3 fruit fly cellular contexts compared by ENCODE assay signal in the genomic region with DNA sequence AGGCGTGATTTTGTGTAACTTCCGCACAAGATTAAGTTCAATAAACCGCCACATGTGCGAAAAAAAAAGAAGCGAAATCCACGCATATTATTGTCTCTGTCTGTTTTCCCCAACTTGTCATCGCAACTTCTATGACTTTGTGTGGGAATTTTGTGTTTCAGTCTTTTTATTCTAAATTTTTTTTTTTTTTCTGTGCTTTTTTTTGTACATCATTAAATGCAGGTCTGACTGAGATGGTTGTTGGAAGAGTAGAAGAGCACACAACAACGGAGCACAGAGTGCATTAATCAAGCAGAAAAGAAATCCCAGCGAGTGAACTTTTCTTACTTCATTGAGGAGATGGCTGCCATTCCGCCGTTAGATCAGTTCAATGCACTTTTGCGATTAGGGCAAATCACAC.
TF ChIP-seq lines count a peak whose summit lies in the region.

No protein-coding gene starts in this region.

- TF ChIP-seq CTCF in whole organism, embryonic (GFP tag; optimal IDR thresholded peaks at IDR 0.05; lab: Kevin White, UChicago) = no peak

TF ChIP-seq in whole organism, embryonic, 481 proteins besides CTCF, POLR2A, EP300 and RAD21:
- TF ChIP-seq CG12299 (tag; optimal IDR thresholded peaks at IDR 0.05; lab: Kevin White, UChicago) (no peak), sens (GFP tag; lab: Kevin White, UChicago) (peak; percentile 55), Drgx (GFP tag; IDR thresholded peaks at IDR 0.05; lab: Robert Waterston, UW) (0 out of 2 replicates have a peak, but pooled peaks have one; percentile 13)

TF ChIP-seq in whole organism, prepupa, 60 proteins besides CTCF, POLR2A, EP300 and RAD21:
- TF ChIP-seq CG6163 (GFP tag; IDR thresholded peaks at IDR 0.05; lab: Robert Waterston, UW) (0 out of 3 replicates have a peak, but pooled peaks have one; percentile 20), CG10669 (GFP tag; optimal IDR thresholded peaks at IDR 0.05; lab: Kevin White, UChicago) (no peak), Lpt (GFP tag; optimal IDR thresholded peaks at IDR 0.05; lab: Kevin White, UChicago) (peak; percentile 13), CG6276 (GFP tag; optimal IDR thresholded peaks at IDR 0.05; lab: Kevin White, UChicago) (peak; percentile 33), topi (GFP tag; optimal IDR thresholded peaks at IDR 0.05; lab: Kevin White, UChicago) (no peak), CG32006 (GFP tag; optimal IDR thresholded peaks at IDR 0.05; lab: Kevin White, UChicago) (peak; percentile 5), CG15336 (GFP tag; IDR thresholded peaks at IDR 0.05; lab: Robert Waterston, UW) (no peak), salr (GFP tag; optimal IDR thresholded peaks at IDR 0.05; lab: Kevin White, UChicago) (no peak), fkh (GFP tag; optimal IDR thresholded peaks at IDR 0.05; lab: Kevin White, UChicago) (no peak), CG8119 (GFP tag; IDR thresholded peaks at IDR 0.05; lab: Robert Waterston, UW) (peak; percentile 53; the same call in 1 of the 3 replicates), CG4318 (GFP tag; optimal IDR thresholded peaks at IDR 0.05; lab: Kevin White, UChicago) (no peak), ss (GFP tag; optimal IDR thresholded peaks at IDR 0.05; lab: Kevin White, UChicago) (no peak), eg (GFP tag; IDR thresholded peaks at IDR 0.05; lab: Robert Waterston, UW) (peak; percentile 45; the same call in 1 of the 3 replicates)

TF ChIP-seq in whole organism, pupa, 21 proteins besides CTCF, POLR2A, EP300 and RAD21:
- TF ChIP-seq CG8301 (tag; optimal IDR thresholded peaks at IDR 0.05; lab: Kevin White, UChicago) (no peak), CG13204 (GFP tag; optimal IDR thresholded peaks at IDR 0.05; lab: Kevin White, UChicago) (no peak), CG15710 (tag; optimal IDR thresholded peaks at IDR 0.05; lab: Kevin White, UChicago) (no peak), Snoo (tag; optimal IDR thresholded peaks at IDR 0.05; lab: Kevin White, UChicago) (no peak), Ets98B (GFP tag; IDR thresholded peaks at IDR 0.05; lab: Robert Waterston, UW) (peak; percentile 19; the same call in 1 of the 2 replicates), rn (GFP tag; IDR thresholded peaks at IDR 0.05; lab: Robert Waterston, UW) (no peak), CG17806 (tag; optimal IDR thresholded peaks at IDR 0.05; lab: Kevin White, UChicago) (no peak), CG4496 (GFP tag; IDR thresholded peaks at IDR 0.05; lab: Robert Waterston, UW) (peak; percentile 58; the same call in 1 of the 3 replicates), CG32121 (GFP tag; IDR thresholded peaks at IDR 0.05; lab: Robert Waterston, UW) (peak; percentile 26; the same call in 1 of the 2 replicates), CG10348 (GFP tag; IDR thresholded peaks at IDR 0.05; lab: Robert Waterston, UW) (no peak), CG9948 (tag; optimal IDR thresholded peaks at IDR 0.05; lab: Kevin White, UChicago) (no peak), CG14655 (GFP tag; optimal IDR thresholded peaks at IDR 0.05; lab: Kevin White, UChicago) (peak; percentile 35), EcR (GFP tag; optimal IDR thresholded peaks at IDR 0.05; lab: Kevin White, UChicago) (peak; percentile 10), fd96Ca (GFP tag; IDR thresholded peaks at IDR 0.05; lab: Robert Waterston, UW) (no peak), CG12605 (GFP tag; IDR thresholded peaks at IDR 0.05; lab: Robert Waterston, UW) (no peak), CG8159 (tag; optimal IDR thresholded peaks at IDR 0.05; lab: Kevin White, UChicago) (no peak), Pif1A (GFP tag; optimal IDR thresholded peaks at IDR 0.05; lab: Kevin White, UChicago) (no peak), D1 (tag; optimal IDR thresholded peaks at IDR 0.05; lab: Kevin White, UChicago) (no peak), CG34367 (tag; optimal IDR thresholded peaks at IDR 0.05; lab: Kevin White, UChicago) (no peak), gl (tag; optimal IDR thresholded peaks at IDR 0.05; lab: Kevin White, UChicago) (no peak), Pif1B (GFP tag; optimal IDR thresholded peaks at IDR 0.05; lab: Kevin White, UChicago) (no peak)
